Fruit fly (Drosophila melanogaster) whole organism, embryonic: ENCODE measurements around the gene Trax.

Experiments
- Abd-B ChIP-seq: fragments of 200-800 bp; sonication (Bioruptor generic); optimal IDR thresholded peaks from 2 replicates; lab custom pipeline; 2018; ENCODE audit warnings: missing biosample characterization, mild to moderate bottlenecking, missing genetic modification characterization, moderate library complexity
- CG10209 ChIP-seq: fragments of 200-800 bp; sonication (Bioruptor generic); optimal IDR thresholded peaks from 3 replicates; lab custom pipeline; 2017; ENCODE audit warnings: missing biosample characterization, mild to moderate bottlenecking, missing genetic modification characterization, missing genetic modification reagents
- CG10959 ChIP-seq: fragments of 200-800 bp; sonication (Bioruptor generic); IDR thresholded peaks from 2 replicates; pipeline ENCODE4 v1.3.6; 2022; ENCODE audit warnings: missing biosample characterization, missing genetic modification characterization
- CG11504 ChIP-seq: fragments of 200-800 bp; sonication (Bioruptor generic); optimal IDR thresholded peaks from 3 replicates; lab custom pipeline; 2019; ENCODE audit warnings: missing biosample characterization, mild to moderate bottlenecking, missing genetic modification characterization, moderate library complexity
- CG12104 ChIP-seq: fragments of 200-800 bp; sonication (Bioruptor generic); optimal IDR thresholded peaks from 3 replicates; lab custom pipeline; 2016; ENCODE audit warnings: missing biosample characterization, missing genetic modification characterization
- CG12155 ChIP-seq: fragments of 200-800 bp; sonication (Bioruptor generic); optimal IDR thresholded peaks from 3 replicates; lab custom pipeline; 2016; ENCODE audit warnings: missing biosample characterization, missing genetic modification characterization
- CG12219 ChIP-seq: fragments of 200-800 bp; sonication (Bioruptor generic); optimal IDR thresholded peaks from 3 replicates; lab custom pipeline; 2018; ENCODE audit warnings: missing biosample characterization, mild to moderate bottlenecking, missing genetic modification characterization
- CG12659 ChIP-seq: fragments of 200-800 bp; sonication (Bioruptor generic); optimal IDR thresholded peaks from 3 replicates; lab custom pipeline; 2017; ENCODE audit warnings: mild to moderate bottlenecking, missing biosample characterization, missing genetic modification reagents, missing genetic modification characterization
- CG13287 ChIP-seq: fragments of 200-800 bp; sonication (Bioruptor generic); IDR thresholded peaks from 2 replicates; pipeline ENCODE4 v1.3.6; 2022; ENCODE audit warnings: missing biosample characterization, missing genetic modification characterization; ENCODE audit not compliant: partially characterized antibody
- CG14667 ChIP-seq: fragments of 200-800 bp; sonication (Bioruptor generic); IDR thresholded peaks from 2 replicates; pipeline ENCODE4 v1.3.6; 2022; ENCODE audit warnings: missing biosample characterization, missing genetic modification characterization
- CG1529 ChIP-seq: fragments of 200-800 bp; sonication (Bioruptor generic); optimal IDR thresholded peaks from 3 replicates; lab custom pipeline; 2018; ENCODE audit warnings: missing biosample characterization, missing genetic modification characterization
- CG15479 ChIP-seq: fragments of 200-800 bp; sonication (Bioruptor generic); optimal IDR thresholded peaks from 3 replicates; lab custom pipeline; 2019; ENCODE audit warnings: missing biosample characterization, mild to moderate bottlenecking, missing genetic modification characterization, moderate library complexity
- CG16815 ChIP-seq: fragments of 200-800 bp; sonication (Bioruptor generic); optimal IDR thresholded peaks from 3 replicates; lab custom pipeline; 2017; ENCODE audit warnings: missing biosample characterization, mild to moderate bottlenecking, missing genetic modification characterization
- CG17328 ChIP-seq: fragments of 200-800 bp; sonication (Bioruptor generic); IDR thresholded peaks from 2 replicates; pipeline ENCODE4 v1.3.6; 2022; ENCODE audit warnings: missing biosample characterization, missing genetic modification characterization
- CG18764 ChIP-seq: fragments of 200-800 bp; sonication (Bioruptor generic); optimal IDR thresholded peaks from 3 replicates; lab custom pipeline; 2016; ENCODE audit warnings: missing biosample characterization, missing genetic modification characterization
- CG2712 ChIP-seq: fragments of 200-800 bp; optimal IDR thresholded peaks from 3 replicates; lab custom pipeline; 2019; ENCODE audit warnings: missing biosample characterization, mild to moderate bottlenecking, missing genetic modification characterization, moderate library complexity
- CG31441 ChIP-seq: fragments of 200-800 bp; sonication (Bioruptor generic); IDR thresholded peaks from 2 replicates; pipeline ENCODE4 v1.3.6; 2022; ENCODE audit warnings: missing biosample characterization, missing genetic modification characterization
- CG33213 ChIP-seq: fragments of 200-800 bp; sonication (Bioruptor generic); optimal IDR thresholded peaks from 3 replicates; lab custom pipeline; 2016; ENCODE audit warnings: missing biosample characterization, missing genetic modification characterization
- CG34376 ChIP-seq: fragments of 200-800 bp; sonication (Bioruptor generic); optimal IDR thresholded peaks from 2 replicates; lab custom pipeline; 2018; ENCODE audit warnings: missing biosample characterization, mild to moderate bottlenecking, missing genetic modification characterization
- CG4404 ChIP-seq: fragments of 200-800 bp; sonication (Bioruptor generic); IDR thresholded peaks from 2 replicates; pipeline ENCODE4 v1.3.6; 2022; ENCODE audit warnings: missing biosample characterization, missing genetic modification characterization
- CG6689 ChIP-seq: fragments of 200-800 bp; sonication (Bioruptor generic); IDR thresholded peaks from 2 replicates; pipeline ENCODE4 v1.3.6; 2022; ENCODE audit warnings: missing biosample characterization, missing genetic modification characterization
- CG6765 ChIP-seq: fragments of 200-800 bp; sonication (Bioruptor generic); optimal IDR thresholded peaks from 3 replicates; lab custom pipeline; 2017; ENCODE audit warnings: missing biosample characterization, mild to moderate bottlenecking, missing genetic modification characterization
- CG7372 ChIP-seq: fragments of 200-800 bp; sonication (Bioruptor generic); IDR thresholded peaks from 2 replicates; pipeline ENCODE4 v1.3.6; 2022; ENCODE audit warnings: missing biosample characterization, missing genetic modification characterization
- CG8388 ChIP-seq: fragments of 200-800 bp; sonication (Bioruptor generic); optimal IDR thresholded peaks from 2 replicates; lab custom pipeline; 2019; ENCODE audit warnings: missing biosample characterization, mild to moderate bottlenecking, missing genetic modification characterization, moderate library complexity
- CG9932 ChIP-seq: fragments of 200-800 bp; sonication (Bioruptor generic); IDR thresholded peaks from 2 replicates; pipeline ENCODE4 v1.3.6; 2022; ENCODE audit warnings: missing biosample characterization, missing genetic modification characterization
- Dad ChIP-seq: fragments of 200-800 bp; sonication (Bioruptor generic); optimal IDR thresholded peaks from 3 replicates; lab custom pipeline; 2016; ENCODE audit warnings: missing biosample characterization, missing genetic modification characterization
- Dip3 ChIP-seq: fragments of 200-800 bp; sonication (Bioruptor generic); optimal IDR thresholded peaks from 3 replicates; lab custom pipeline; 2016; ENCODE audit warnings: missing biosample characterization, missing genetic modification characterization
- Dll ChIP-seq: fragments of 200-800 bp; sonication (Bioruptor generic); IDR thresholded peaks from 4 replicates; pipeline ENCODE4 v1.3.6; 2022; ENCODE audit warnings: missing biosample characterization, missing genetic modification characterization; ENCODE audit not compliant: partially characterized antibody
- Doc2 ChIP-seq: fragments of 200-800 bp; sonication (Bioruptor generic); IDR thresholded peaks from 2 replicates; pipeline ENCODE4 v1.3.6; 2022; ENCODE audit warnings: missing biosample characterization, missing genetic modification characterization
- Doc3 ChIP-seq: fragments of 200-800 bp; sonication (Bioruptor generic); IDR thresholded peaks from 3 replicates; pipeline ENCODE4 v1.3.6; 2022; ENCODE audit warnings: missing biosample characterization, missing genetic modification characterization; ENCODE audit not compliant: partially characterized antibody
- Eip74EF ChIP-seq, 2 experiments: fragments of 200-800 bp in 1 of 2; fragments of >200 bp in 1 of 2; sonication (Bioruptor generic) in 1 of 2; optimal IDR thresholded peaks; 2 replicates each; lab custom pipeline; 2017 to 2019; ENCODE audit warnings: missing biosample characterization in 2 of 2, missing genetic modification characterization in 2 of 2, mild to moderate bottlenecking in 1 of 2, moderate library complexity in 1 of 2
- HLHmδ ChIP-seq: fragments of 200-800 bp; sonication (Bioruptor generic); optimal IDR thresholded peaks from 2 replicates; lab custom pipeline; 2018; ENCODE audit warnings: missing biosample characterization, mild to moderate bottlenecking, missing genetic modification characterization, moderate library complexity
- MESR4 ChIP-seq: fragments of 200-800 bp; sonication (Bioruptor generic); optimal IDR thresholded peaks from 2 replicates; lab custom pipeline; 2018; ENCODE audit warnings: missing biosample characterization, mild to moderate bottlenecking, missing genetic modification characterization, moderate library complexity
- NC2β ChIP-seq: fragments of 200-800 bp; sonication (Bioruptor generic); optimal IDR thresholded peaks from 2 replicates; lab custom pipeline; 2016; ENCODE audit warnings: missing biosample characterization, missing genetic modification characterization
- Pdp1 ChIP-seq, 2 experiments: fragments of 200-800 bp; sonication (Bioruptor generic); optimal IDR thresholded peaks; 3 replicates each; lab custom pipeline; 2016; ENCODE audit warnings: missing biosample characterization in 2 of 2, missing genetic modification characterization in 2 of 2, mild to moderate bottlenecking in 1 of 2, moderate library complexity in 1 of 2
- Rfx ChIP-seq: fragments of 200-800 bp; sonication (Bioruptor generic); IDR thresholded peaks from 2 replicates; pipeline ENCODE4 v1.3.6; 2022; ENCODE audit warnings: missing biosample characterization, missing genetic modification characterization
- Sox102F ChIP-seq: fragments of 200-800 bp; sonication (Bioruptor generic); optimal IDR thresholded peaks from 2 replicates; lab custom pipeline; 2018; ENCODE audit warnings: missing biosample characterization, mild to moderate bottlenecking, missing genetic modification characterization, moderate library complexity
- crol ChIP-seq: fragments of 200-800 bp; sonication (Bioruptor generic); IDR thresholded peaks from 2 replicates; pipeline ENCODE4 v1.3.6; 2022; ENCODE audit warnings: missing biosample characterization, missing genetic modification characterization
- fd3F ChIP-seq: fragments of 200-800 bp; sonication (Bioruptor generic); optimal IDR thresholded peaks from 2 replicates; lab custom pipeline; 2018; ENCODE audit warnings: missing biosample characterization, mild to moderate bottlenecking, missing genetic modification characterization, moderate library complexity
- gcm2 ChIP-seq: fragments of 200-800 bp; sonication (Bioruptor generic); optimal IDR thresholded peaks from 2 replicates; lab custom pipeline; 2016; ENCODE audit warnings: missing biosample characterization, missing genetic modification characterization
- gt ChIP-seq: fragments of 200-800 bp; sonication (Bioruptor generic); IDR thresholded peaks from 2 replicates; pipeline ENCODE4 v1.3.6; 2022; ENCODE audit warnings: missing biosample characterization, missing genetic modification characterization
- jigr1 ChIP-seq: fragments of 200-800 bp; sonication (Bioruptor generic); IDR thresholded peaks from 3 replicates; pipeline ENCODE4 v1.3.6; 2022; ENCODE audit warnings: missing biosample characterization, missing genetic modification characterization
- nom ChIP-seq: fragments of 200-800 bp; sonication (Bioruptor generic); optimal IDR thresholded peaks from 2 replicates; lab custom pipeline; 2017; ENCODE audit warnings: missing biosample characterization, missing genetic modification characterization, mild to moderate bottlenecking, moderate library complexity, missing genetic modification reagents
- oc ChIP-seq: fragments of 200-800 bp; sonication (Bioruptor generic); optimal IDR thresholded peaks from 2 replicates; lab custom pipeline; 2018; ENCODE audit warnings: missing biosample characterization, mild to moderate bottlenecking, missing genetic modification characterization, moderate library complexity
- psq ChIP-seq: fragments of 200-800 bp; sonication (Bioruptor generic); optimal IDR thresholded peaks from 2 replicates; lab custom pipeline; 2017; ENCODE audit warnings: missing biosample characterization, missing genetic modification characterization
- pzg ChIP-seq: fragments of 200-800 bp; sonication (Bioruptor generic); optimal IDR thresholded peaks from 3 replicates; lab custom pipeline; 2018; ENCODE audit warnings: missing biosample characterization, mild to moderate bottlenecking, missing genetic modification characterization, moderate library complexity
- shn ChIP-seq: fragments of 200-800 bp; sonication (Bioruptor generic); optimal IDR thresholded peaks from 3 replicates; lab custom pipeline; 2016; ENCODE audit warnings: missing biosample characterization, missing genetic modification characterization
- stwl ChIP-seq: fragments of 200-800 bp; sonication (Bioruptor generic); optimal IDR thresholded peaks from 3 replicates; lab custom pipeline; 2018; ENCODE audit warnings: missing biosample characterization, mild to moderate bottlenecking, missing genetic modification characterization, moderate library complexity
- tin ChIP-seq: fragments of 200-800 bp; sonication (Bioruptor generic); optimal IDR thresholded peaks from 3 replicates; lab custom pipeline; 2016; ENCODE audit warnings: missing biosample characterization, missing genetic modification characterization
- unpg ChIP-seq: fragments of 200-800 bp; sonication (Bioruptor generic); optimal IDR thresholded peaks from 3 replicates; lab custom pipeline; 2018; ENCODE audit warnings: missing biosample characterization, mild to moderate bottlenecking, missing genetic modification characterization, moderate library complexity
- zfh1 ChIP-seq: fragments of 200-800 bp; sonication (Bioruptor generic); IDR thresholded peaks from 3 replicates; pipeline ENCODE4 v1.3.6; 2022; ENCODE audit warnings: missing biosample characterization, missing genetic modification characterization

The Trax gene

DNA sequence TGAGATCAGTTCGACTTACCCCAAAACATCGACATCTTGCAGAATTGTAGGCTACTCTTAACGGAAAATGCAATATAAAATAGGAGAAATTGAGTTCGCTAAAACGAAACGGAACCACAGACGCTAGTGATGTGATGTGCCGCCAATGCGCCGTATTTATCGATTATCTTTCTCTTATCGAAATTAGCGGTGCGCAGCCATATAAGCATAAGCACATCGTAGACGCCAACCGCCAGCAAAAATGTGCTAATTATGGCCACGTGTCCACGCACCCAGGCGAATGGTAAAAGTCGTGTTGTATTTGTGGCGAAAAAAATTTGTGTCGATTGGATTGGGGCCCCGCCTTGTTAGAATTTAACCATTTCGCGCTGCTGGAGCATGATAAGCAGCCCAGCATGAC, 28.5 kb upstream of the Trax start, which contains the start of the genes Fkbp39 and Cyfip (continued):
- TF ChIP-seq CG18764 (GFP tag; lab: Kevin White, UChicago), result no peak
- no peak for TF ChIP-seq psq (GFP tag; lab: Kevin White, UChicago)
- TF ChIP-seq oc (tag; lab: Kevin White, UChicago), result no peak
- no peak for TF ChIP-seq CG6689 (GFP tag; lab: Robert Waterston, UW)
- no peak for TF ChIP-seq Eip74EF (GFP tag; optimal IDR thresholded peaks at IDR 0.05; lab: Kevin White, UChicago)
- no peak for TF ChIP-seq nom
- no peak for TF ChIP-seq CG10959 (GFP tag; lab: Robert Waterston, UW)
- TF ChIP-seq CG12104 (GFP tag; lab: Kevin White, UChicago), result no peak
- TF ChIP-seq tin (GFP tag; lab: Kevin White, UChicago), result peak; percentile 40
- TF ChIP-seq CG16815 (GFP tag; lab: Kevin White, UChicago), result no peak
- no peak for TF ChIP-seq fd3F (GFP tag; lab: Kevin White, UChicago)
- 0 out of 2 replicates have a peak, but pooled peaks have one; percentile 5 for TF ChIP-seq crol
- TF ChIP-seq CG34376, result peak; percentile 15
- TF ChIP-seq CG12155 (GFP tag; lab: Kevin White, UChicago), result peak; percentile 55
- peak; percentile 71 for TF ChIP-seq CG9932 (GFP tag; lab: Robert Waterston, UW)
- peak; percentile 84 for TF ChIP-seq Rfx
- peak; percentile 91 for TF ChIP-seq CG12659
- no peak for TF ChIP-seq CG10209 (GFP tag; lab: Kevin White, UChicago)
- TF ChIP-seq CG6765, result no peak
- TF ChIP-seq shn (GFP tag; lab: Kevin White, UChicago), result peak; percentile 49
- TF ChIP-seq CG4404, result no peak
- TF ChIP-seq stwl (tag; lab: Kevin White, UChicago), result peak; percentile 65
- TF ChIP-seq Dad (GFP tag; lab: Kevin White, UChicago), result peak; percentile 59
- no peak for TF ChIP-seq Sox102F (GFP tag; lab: Kevin White, UChicago)
- no peak for TF ChIP-seq Doc2 (GFP tag; lab: Robert Waterston, UW)
- TF ChIP-seq NC2β (GFP tag; lab: Kevin White, UChicago), result peak; percentile 80
- no peak for TF ChIP-seq CG14667
- TF ChIP-seq Dll, result peak; percentile 74
- TF ChIP-seq CG15479 (GFP tag; lab: Kevin White, UChicago), result no peak
- peak; percentile 17 for TF ChIP-seq HLHmδ (GFP tag; lab: Kevin White, UChicago)
- TF ChIP-seq CG1529 (GFP tag; lab: Kevin White, UChicago), result no peak
- no peak for TF ChIP-seq jigr1 (GFP tag; lab: Robert Waterston, UW)
- no peak for TF ChIP-seq gt (GFP tag; lab: Robert Waterston, UW)
- peak; percentile 94 for TF ChIP-seq MESR4 (GFP tag; lab: Kevin White, UChicago)
- peak; percentile 100 for TF ChIP-seq pzg (GFP tag; lab: Kevin White, UChicago)
- peak; percentile 21 for TF ChIP-seq Dip3 (GFP tag; lab: Kevin White, UChicago)
- TF ChIP-seq CG17328 (GFP tag; lab: Robert Waterston, UW), result peak; percentile 24; the same call in 1 of the 2 replicates
- peak; percentile 14 for TF ChIP-seq gcm2 (GFP tag; lab: Kevin White, UChicago)
- peak; percentile 52 for TF ChIP-seq CG2712 (tag; lab: Kevin White, UChicago)
- peak; percentile 30 to 90 for TF ChIP-seq Pdp1 (GFP tag; optimal IDR thresholded peaks at IDR 0.05; lab: Kevin White, UChicago)
- TF ChIP-seq CG31441 (GFP tag; lab: Robert Waterston, UW), result no peak
- peak; percentile 70 for TF ChIP-seq CG33213 (GFP tag; lab: Kevin White, UChicago)
- no peak for TF ChIP-seq CG11504 (tag; lab: Kevin White, UChicago)
- peak; percentile 48 for TF ChIP-seq Abd-B (GFP tag; lab: Kevin White, UChicago)
- TF ChIP-seq Doc3 (GFP tag; lab: Robert Waterston, UW), result peak; percentile 64
- TF ChIP-seq CG12219 (GFP tag; lab: Kevin White, UChicago), result no peak
- TF ChIP-seq CG13287 (GFP tag; lab: Robert Waterston, UW), result peak; percentile 85
- no peak for TF ChIP-seq CG7372 (GFP tag; lab: Robert Waterston, UW)
- no peak for TF ChIP-seq CG8388 (GFP tag; lab: Kevin White, UChicago)
- no peak for TF ChIP-seq zfh1 (GFP tag; lab: Robert Waterston, UW)
- no peak for TF ChIP-seq unpg (GFP tag; lab: Kevin White, UChicago)
